Worm (Caenorhabditis elegans): ENCODE data around the gene rpl-7A.

rpl-7A gene

DNA sequence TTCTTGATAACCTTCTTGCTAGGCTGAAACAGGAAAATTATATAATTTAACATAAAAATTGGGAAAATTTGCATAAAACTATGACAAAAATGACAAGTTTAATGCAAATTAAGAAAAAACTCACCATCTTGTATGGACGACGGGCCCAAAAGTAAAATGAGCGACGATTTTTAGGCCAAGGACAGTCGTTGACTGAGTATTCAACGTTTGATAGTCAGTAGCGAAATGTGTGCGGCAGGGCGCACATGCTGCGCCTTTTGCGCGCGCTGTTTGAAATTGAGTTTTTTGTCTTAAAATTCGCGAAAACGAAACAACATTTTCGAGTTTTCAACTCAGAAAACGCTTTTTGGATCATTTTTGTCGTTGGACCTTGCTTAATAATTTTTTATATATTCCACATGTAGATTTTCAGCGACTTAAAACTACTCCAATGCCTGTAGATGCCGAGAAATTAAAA lies at the start of gene rpl-7A, which contains the start of gene set-21:
TSS of gene rpl-7A (minus strand) at position 153 of the 457 bp plus-strand sequence.
TSS of gene set-21 (plus strand) at position 407 of the 457 bp plus-strand sequence.
- TF ChIP-seq W03F9.2 (tag; optimal IDR thresholded peaks at IDR 0.05) (peak; percentile 79), him-1 (tag; optimal IDR thresholded peaks at IDR 0.05) (peak; percentile 73), dao-5 (tag; optimal IDR thresholded peaks at IDR 0.05) (no peak)

DNA sequence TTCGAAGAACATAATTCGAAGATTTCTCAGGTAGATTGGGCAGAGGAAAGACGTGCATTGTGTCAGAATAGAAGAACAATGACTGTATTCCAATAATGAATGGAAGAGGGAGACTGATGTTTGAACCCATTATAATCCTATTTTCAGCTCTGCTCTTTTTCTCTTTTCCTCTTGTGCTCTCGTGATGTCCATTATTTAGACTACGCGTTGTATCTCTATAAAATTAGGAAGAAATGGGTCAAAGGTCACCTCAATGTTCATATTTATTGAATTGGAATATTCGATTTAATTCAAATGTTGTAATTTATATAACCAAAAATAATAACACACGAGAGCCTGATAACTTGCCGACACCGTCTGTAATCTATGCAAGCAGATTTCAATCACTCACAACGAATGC lies 48.8 kb upstream of the rpl-7A start, which contains the start of gene fbxb-74:
TSS of gene fbxb-74 (minus strand) at position 101 of the 400 bp plus-strand sequence.
- TF ChIP-seq W03F9.2 (tag; optimal IDR thresholded peaks at IDR 0.05) = no peak
- no peak for TF ChIP-seq him-1 (tag; optimal IDR thresholded peaks at IDR 0.05)
- TF ChIP-seq dao-5 (tag; optimal IDR thresholded peaks at IDR 0.05) = no peak

ce11 chrIV:4437825-4438224 lies 47.4 kb upstream of the rpl-7A start:
- TF ChIP-seq dao-5 (tag; optimal IDR thresholded peaks at IDR 0.05) (no peak), W03F9.2 (tag; optimal IDR thresholded peaks at IDR 0.05) (no peak), him-1 (tag; optimal IDR thresholded peaks at IDR 0.05) (no peak)

- TF ChIP-seq him-1 (tag; optimal IDR thresholded peaks at IDR 0.05) (no peak), dao-5 (tag; optimal IDR thresholded peaks at IDR 0.05) (no peak), W03F9.2 (tag; optimal IDR thresholded peaks at IDR 0.05) (no peak)
Measured at ce11 chrIV:4434441-4435084, 44.2 kb upstream of the rpl-7A start, which contains the start of the genes R08C7.8 and R08C7.4. R08C7.8 (minus strand) TSS chrIV:4434541. R08C7.4 (plus strand) TSS chrIV:4435034.

ce11 chrIV:4429901-4430300 lies 39.5 kb upstream of the rpl-7A start, which contains the start of the genes str-185 and R08C7.5:
str-185 (minus strand) TSS chrIV:4430001.
R08C7.5 (plus strand) TSS chrIV:4430229.
- TF ChIP-seq him-1 (tag; optimal IDR thresholded peaks at IDR 0.05) = no peak
- TF ChIP-seq dao-5 (tag; optimal IDR thresholded peaks at IDR 0.05) = no peak
- TF ChIP-seq W03F9.2 (tag; optimal IDR thresholded peaks at IDR 0.05) = no peak

DNA sequence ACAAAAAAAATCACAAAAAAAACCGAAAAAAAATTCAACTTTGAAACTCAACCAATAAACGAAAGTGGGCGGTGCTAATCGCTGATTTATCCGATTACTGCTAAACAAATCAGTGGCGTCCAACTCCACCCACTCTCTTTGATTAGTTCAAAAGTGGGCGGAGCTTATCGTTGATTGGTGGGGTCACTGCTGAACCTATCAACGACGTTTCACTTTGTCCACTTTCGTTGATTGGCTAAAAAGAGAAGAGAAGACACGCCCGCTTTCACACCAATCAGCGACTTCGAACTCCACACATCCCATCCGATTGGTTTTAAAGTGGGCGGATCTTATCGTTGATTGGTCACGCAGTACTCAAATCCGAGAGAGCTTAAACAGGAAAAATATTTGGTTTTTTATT lies 33.5 kb upstream of the rpl-7A start:
- TF ChIP-seq him-1 (tag; optimal IDR thresholded peaks at IDR 0.05) = no peak
- no peak for TF ChIP-seq W03F9.2 (tag; optimal IDR thresholded peaks at IDR 0.05)
- TF ChIP-seq dao-5 (tag; optimal IDR thresholded peaks at IDR 0.05) = no peak

DNA sequence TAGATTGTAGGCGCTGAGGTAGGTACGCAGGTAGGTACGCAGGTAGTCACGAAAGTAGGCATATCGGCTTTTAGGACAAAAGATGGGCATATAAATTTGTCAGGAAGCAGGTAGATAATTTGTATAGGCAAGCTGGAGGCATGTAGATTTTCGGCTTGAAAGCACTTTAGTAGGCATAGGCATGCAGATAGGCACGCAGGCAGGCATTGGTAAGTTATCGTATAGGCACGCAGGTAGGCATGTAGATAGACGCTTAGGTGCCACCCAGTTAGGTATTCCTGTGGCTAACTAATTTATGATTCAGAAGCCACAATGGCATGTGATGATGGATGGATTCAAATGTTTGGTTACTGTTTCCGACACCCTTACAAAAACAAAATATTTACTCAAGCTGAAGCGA lies 32.6 kb upstream of the rpl-7A start:
- TF ChIP-seq W03F9.2 (tag; optimal IDR thresholded peaks at IDR 0.05) (no peak), dao-5 (tag; optimal IDR thresholded peaks at IDR 0.05) (no peak), him-1 (tag; optimal IDR thresholded peaks at IDR 0.05) (no peak)

- TF ChIP-seq W03F9.2 (tag; optimal IDR thresholded peaks at IDR 0.05) (no peak), him-1 (tag; optimal IDR thresholded peaks at IDR 0.05) (no peak), dao-5 (tag; optimal IDR thresholded peaks at IDR 0.05) (no peak)
Measured at ce11 chrIV:4422029-4422428, 31.6 kb upstream of the rpl-7A start, which contains the start of gene clec-175. clec-175 (plus strand) TSS chrIV:4422329.

DNA sequence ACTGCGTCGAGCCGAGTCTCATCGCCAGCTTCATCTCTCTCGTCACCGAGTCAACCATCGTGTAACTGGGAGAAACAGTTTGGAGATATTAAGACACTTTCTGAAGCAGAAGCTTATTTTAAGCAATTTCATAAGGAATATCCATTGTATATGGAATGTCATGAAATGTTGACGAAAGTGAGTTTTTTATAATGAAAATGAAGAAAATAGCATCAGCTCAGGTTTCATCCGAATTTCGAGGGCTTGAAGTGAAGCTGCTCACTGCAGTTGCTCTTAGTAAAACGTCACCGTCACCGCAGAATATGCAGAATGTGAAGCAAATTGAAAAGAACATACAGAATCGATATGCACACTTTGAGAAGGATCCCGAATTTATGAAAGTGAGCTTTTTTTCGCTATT lies 22.7 kb upstream of the rpl-7A start:
- no peak for TF ChIP-seq W03F9.2 (tag; optimal IDR thresholded peaks at IDR 0.05)
- TF ChIP-seq dao-5 (tag; optimal IDR thresholded peaks at IDR 0.05) = no peak
- no peak for TF ChIP-seq him-1 (tag; optimal IDR thresholded peaks at IDR 0.05)

ce11 chrIV:4411948-4412335 lies 21.6 kb upstream of the rpl-7A start:
- no peak for TF ChIP-seq him-1 (tag; optimal IDR thresholded peaks at IDR 0.05)
- no peak for TF ChIP-seq W03F9.2 (tag; optimal IDR thresholded peaks at IDR 0.05)
- no peak for TF ChIP-seq dao-5 (tag; optimal IDR thresholded peaks at IDR 0.05)

- TF ChIP-seq him-1 (tag; optimal IDR thresholded peaks at IDR 0.05) (no peak), dao-5 (tag; optimal IDR thresholded peaks at IDR 0.05) (no peak), W03F9.2 (tag; optimal IDR thresholded peaks at IDR 0.05) (no peak)
Measured at ce11 chrIV:4411311-4411947, 21.0 kb upstream of the rpl-7A start.

ce11 chrIV:4410526-4410925 lies 20.1 kb upstream of the rpl-7A start:
- TF ChIP-seq W03F9.2 (tag; optimal IDR thresholded peaks at IDR 0.05) (no peak), dao-5 (tag; optimal IDR thresholded peaks at IDR 0.05) (no peak), him-1 (tag; optimal IDR thresholded peaks at IDR 0.05) (no peak)

DNA sequence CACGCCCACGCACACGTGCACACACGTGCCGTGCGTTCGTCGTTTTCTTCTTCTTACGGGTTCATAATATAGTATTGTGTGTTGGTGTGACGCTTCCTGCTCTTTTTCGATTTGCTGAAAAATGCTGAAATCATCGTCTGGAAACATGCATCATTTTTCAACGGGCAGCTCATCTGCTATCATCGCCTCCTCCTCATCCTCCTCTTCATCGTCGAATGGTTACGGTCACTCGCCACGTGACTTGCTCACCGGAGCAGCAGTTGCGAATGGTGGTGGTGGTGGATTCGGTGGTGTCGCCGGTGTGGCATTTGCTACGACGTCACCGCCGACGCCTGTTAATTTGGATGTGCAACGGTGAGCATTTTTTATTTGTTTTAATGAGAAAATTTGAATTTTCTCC lies 18.3 kb upstream of the rpl-7A start:
- TF ChIP-seq W03F9.2 (tag; optimal IDR thresholded peaks at IDR 0.05) (no peak), dao-5 (tag; optimal IDR thresholded peaks at IDR 0.05) (no peak), him-1 (tag; optimal IDR thresholded peaks at IDR 0.05) (no peak)

DNA sequence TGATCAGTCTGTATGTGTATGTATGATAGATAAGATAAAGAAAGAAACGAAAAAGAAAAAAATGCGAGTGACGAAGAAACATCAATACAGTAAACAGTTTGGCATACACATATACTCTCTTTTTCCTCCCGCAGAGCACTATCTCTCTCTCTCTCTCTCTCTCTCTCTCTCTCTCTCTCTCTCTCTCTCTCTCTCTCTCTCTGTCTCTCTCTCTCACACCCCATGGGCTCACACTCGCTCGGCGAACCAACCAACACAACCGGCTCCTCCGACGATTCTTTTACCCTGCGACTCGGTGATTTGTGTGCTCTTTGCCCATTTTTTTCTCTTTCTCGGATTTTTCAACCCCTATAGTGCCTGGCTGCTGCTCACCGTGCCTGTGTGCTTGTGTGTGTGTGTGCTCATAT lies 16.7 kb upstream of the rpl-7A start:
- no peak for TF ChIP-seq dao-5 (tag; optimal IDR thresholded peaks at IDR 0.05)
- TF ChIP-seq W03F9.2 (tag; optimal IDR thresholded peaks at IDR 0.05) = no peak
- no peak for TF ChIP-seq him-1 (tag; optimal IDR thresholded peaks at IDR 0.05)
